ENCODE assay signal across 1 fruit fly cellular context in the genomic region with DNA sequence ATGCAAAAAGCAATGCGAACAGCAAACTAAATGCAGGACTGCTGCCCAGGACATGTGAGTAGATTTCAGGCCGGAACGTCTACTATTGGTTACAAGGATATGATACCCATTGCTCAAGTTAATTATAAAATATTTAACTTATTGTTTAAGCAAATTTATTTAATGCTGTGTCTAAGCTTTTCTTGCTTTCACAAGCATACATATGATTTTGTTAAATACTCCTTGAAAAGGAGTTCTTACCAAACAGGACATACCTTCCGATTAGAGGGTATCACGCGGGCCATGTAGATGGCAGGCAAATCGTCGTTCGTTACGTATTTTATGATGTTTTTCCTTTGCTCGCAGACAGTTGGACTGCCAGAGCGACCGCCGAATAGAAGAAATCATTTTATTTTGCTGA.
TF ChIP-seq lines count a peak whose summit lies in the region.

No protein-coding gene starts in this region.

TF ChIP-seq in whole organism, embryonic, 481 proteins besides CTCF, POLR2A, EP300 and RAD21 (continued from another document and continues in another):
- TF ChIP-seq D (optimal IDR thresholded peaks at IDR 0.05; lab: Kevin White, UChicago) (no peak), D (GFP tag; optimal IDR thresholded peaks at IDR 0.05; lab: Kevin White, UChicago) (no peak), ap (GFP tag; IDR thresholded peaks at IDR 0.05; lab: Robert Waterston, UW) (no peak), CG2120 (GFP tag; optimal IDR thresholded peaks at IDR 0.05; lab: Kevin White, UChicago) (peak; percentile 59), sim (GFP tag; IDR thresholded peaks at IDR 0.05; lab: Robert Waterston, UW) (no peak), CG31365 (tag; optimal IDR thresholded peaks at IDR 0.05; lab: Kevin White, UChicago) (no peak), kah (GFP tag; optimal IDR thresholded peaks at IDR 0.05; lab: Kevin White, UChicago) (no peak), toy (GFP tag; IDR thresholded peaks at IDR 0.05; lab: Robert Waterston, UW) (no peak), Trl (optimal IDR thresholded peaks at IDR 0.05; lab: Kevin White, UChicago) (no peak), Trl (GFP tag; optimal IDR thresholded peaks at IDR 0.05; lab: Kevin White, UChicago) (no peak), H15 (GFP tag; IDR thresholded peaks at IDR 0.05; lab: Robert Waterston, UW) (0 out of 3 replicates have a peak, but pooled peaks have one; percentile 12), dmrt11E (tag; optimal IDR thresholded peaks at IDR 0.05; lab: Kevin White, UChicago) (peak; percentile 44), gcm2 (GFP tag; optimal IDR thresholded peaks at IDR 0.05; lab: Kevin White, UChicago) (no peak), CG12769 (tag; optimal IDR thresholded peaks at IDR 0.05; lab: Kevin White, UChicago) (peak; percentile 60), inv (GFP tag; IDR thresholded peaks at IDR 0.05; lab: Robert Waterston, UW; ENCODE audit: partially characterized antibody) (no peak), dpn (GFP tag; optimal IDR thresholded peaks at IDR 0.05; lab: Kevin White, UChicago) (peak in 1 of 2 experiments; percentile 20), CG7372 (GFP tag; IDR thresholded peaks at IDR 0.05; lab: Robert Waterston, UW) (no peak), CG10654 (GFP tag; optimal IDR thresholded peaks at IDR 0.05; lab: Kevin White, UChicago) (peak; percentile 3), Kr (GFP tag; optimal IDR thresholded peaks at IDR 0.05; lab: Kevin White, UChicago) (no peak), CG9797 (GFP tag; optimal IDR thresholded peaks at IDR 0.05; lab: Kevin White, UChicago) (no peak), btn (GFP tag; optimal IDR thresholded peaks at IDR 0.05; lab: Kevin White, UChicago) (no peak), CG9215 (GFP tag; IDR thresholded peaks at IDR 0.05; lab: Robert Waterston, UW) (peak; percentile 32; the same call in 1 of the 2 replicates), CG14014 (GFP tag; IDR thresholded peaks at IDR 0.05; lab: Robert Waterston, UW) (peak; percentile 39; the same call in 1 of the 2 replicates), da (GFP tag; optimal IDR thresholded peaks at IDR 0.05; lab: Kevin White, UChicago) (no peak), Taf1 (GFP tag; IDR thresholded peaks at IDR 0.05; lab: Robert Waterston, UW) (no peak), CG2889 (GFP tag; IDR thresholded peaks at IDR 0.05; lab: Robert Waterston, UW) (no peak), Dip2 (GFP tag; IDR thresholded peaks at IDR 0.05; lab: Robert Waterston, UW) (no peak), otp (GFP tag; IDR thresholded peaks at IDR 0.05; lab: Robert Waterston, UW) (0 out of 3 replicates have a peak, but pooled peaks have one; percentile 39), CG13424 (tag; optimal IDR thresholded peaks at IDR 0.05; lab: Kevin White, UChicago) (peak; percentile 41), Max (GFP tag; optimal IDR thresholded peaks at IDR 0.05; lab: Kevin White, UChicago) (peak; percentile 2), dm (GFP tag; optimal IDR thresholded peaks at IDR 0.05; lab: Kevin White, UChicago) (no peak), Lhr (GFP tag; optimal IDR thresholded peaks at IDR 0.05; lab: Kevin White, UChicago) (no peak), pho (GFP tag; optimal IDR thresholded peaks at IDR 0.05; lab: Kevin White, UChicago) (no peak), CG18476 (GFP tag; optimal IDR thresholded peaks at IDR 0.05; lab: Kevin White, UChicago) (peak; percentile 14), CG7839 (tag; optimal IDR thresholded peaks at IDR 0.05; lab: Kevin White, UChicago) (peak; percentile 55), CG6272 (GFP tag; IDR thresholded peaks at IDR 0.05; lab: Robert Waterston, UW) (no peak), disco-r (GFP tag; optimal IDR thresholded peaks at IDR 0.05; lab: Kevin White, UChicago) (no peak), CHES-1-like (GFP tag; optimal IDR thresholded peaks at IDR 0.05; lab: Kevin White, UChicago) (no peak), CG4730 (GFP tag; IDR thresholded peaks at IDR 0.05; lab: Robert Waterston, UW) (no peak), MTF-1 (GFP tag; optimal IDR thresholded peaks at IDR 0.05; lab: Kevin White, UChicago; ENCODE audit: borderline replicate concordance) (no peak), CG30020 (tag; optimal IDR thresholded peaks at IDR 0.05; lab: Kevin White, UChicago) (no peak), unc-4 (GFP tag; IDR thresholded peaks at IDR 0.05; lab: Robert Waterston, UW; ENCODE audit: partially characterized antibody) (no peak), Hmr (GFP tag; optimal IDR thresholded peaks at IDR 0.05; lab: Kevin White, UChicago) (peak; percentile 59), Hsf (GFP tag; optimal IDR thresholded peaks at IDR 0.05; lab: Kevin White, UChicago) (peak; percentile 15), CG6854 (GFP tag; optimal IDR thresholded peaks at IDR 0.05; lab: Kevin White, UChicago) (no peak), z (GFP tag; IDR thresholded peaks at IDR 0.05; lab: Robert Waterston, UW) (no peak), CG6654 (GFP tag; optimal IDR thresholded peaks at IDR 0.05; lab: Kevin White, UChicago) (no peak), cad (GFP tag; optimal IDR thresholded peaks at IDR 0.05; lab: Kevin White, UChicago) (no peak), CG5180 (GFP tag; optimal IDR thresholded peaks at IDR 0.05; lab: Kevin White, UChicago) (no peak), CG8290 (GFP tag; optimal IDR thresholded peaks at IDR 0.05; lab: Kevin White, UChicago) (no peak), CG8290 (tag; optimal IDR thresholded peaks at IDR 0.05; lab: Kevin White, UChicago) (peak in 1 of 2 experiments; percentile 44), CG9817 (tag; optimal IDR thresholded peaks at IDR 0.05; lab: Kevin White, UChicago) (peak; percentile 34), bowl (GFP tag; IDR thresholded peaks at IDR 0.05; lab: Robert Waterston, UW) (no peak), CG13894 (tag; optimal IDR thresholded peaks at IDR 0.05; lab: Kevin White, UChicago) (no peak), sd (tag; optimal IDR thresholded peaks at IDR 0.05; lab: Kevin White, UChicago) (no peak), Ptx1 (GFP tag; IDR thresholded peaks at IDR 0.05; lab: Robert Waterston, UW) (peak; percentile 62), CG17568 (GFP tag; optimal IDR thresholded peaks at IDR 0.05; lab: Kevin White, UChicago) (no peak), hkb (optimal IDR thresholded peaks at IDR 0.05; lab: Kevin White, UChicago) (no peak), hkb (GFP tag; IDR thresholded peaks at IDR 0.05; lab: Robert Waterston, UW) (peak; percentile 54), pan (optimal IDR thresholded peaks at IDR 0.05; lab: Kevin White, UChicago) (peak in 1 of 2 experiments; percentile 7), pan (GFP tag; optimal IDR thresholded peaks at IDR 0.05 in 1 of 2, IDR thresholded peaks at IDR 0.05 in 1 of 2) (peak in 1 of 2 experiments; percentile 22), CG2712 (tag; optimal IDR thresholded peaks at IDR 0.05; lab: Kevin White, UChicago) (peak; percentile 63), CG5245 (GFP tag; optimal IDR thresholded peaks at IDR 0.05; lab: Kevin White, UChicago) (peak; percentile 32), ssp (GFP tag; IDR thresholded peaks at IDR 0.05; lab: Robert Waterston, UW) (0 out of 2 replicates have a peak, but pooled peaks have one; percentile 25), mld (GFP tag; IDR thresholded peaks at IDR 0.05; lab: Robert Waterston, UW; ENCODE audit: partially characterized antibody) (no peak), Deaf1 (tag; optimal IDR thresholded peaks at IDR 0.05; lab: Kevin White, UChicago) (no peak), CrebB (tag; optimal IDR thresholded peaks at IDR 0.05; lab: Kevin White, UChicago) (no peak), Adf1 (GFP tag; IDR thresholded peaks at IDR 0.05; lab: Robert Waterston, UW) (no peak), insv (GFP tag; optimal IDR thresholded peaks at IDR 0.05; lab: Kevin White, UChicago) (no peak), exex (tag; optimal IDR thresholded peaks at IDR 0.05; lab: Kevin White, UChicago) (no peak), CG7963 (GFP tag; IDR thresholded peaks at IDR 0.05; lab: Robert Waterston, UW; ENCODE audit: partially characterized antibody) (no peak), CG34376 (GFP tag; optimal IDR thresholded peaks at IDR 0.05; lab: Kevin White, UChicago) (no peak), CG15011 (GFP tag; optimal IDR thresholded peaks at IDR 0.05; lab: Kevin White, UChicago) (no peak), CG1233 (GFP tag; optimal IDR thresholded peaks at IDR 0.05; lab: Kevin White, UChicago) (peak; percentile 19), tx (GFP tag; optimal IDR thresholded peaks at IDR 0.05; lab: Kevin White, UChicago) (no peak), CG11398 (GFP tag; optimal IDR thresholded peaks at IDR 0.05; lab: Kevin White, UChicago) (no peak), odd (GFP tag; optimal IDR thresholded peaks at IDR 0.05; lab: Kevin White, UChicago) (no peak), CG7928 (GFP tag; optimal IDR thresholded peaks at IDR 0.05; lab: Kevin White, UChicago) (no peak), CG7357 (GFP tag; IDR thresholded peaks at IDR 0.05; lab: Robert Waterston, UW) (no peak), wek (GFP tag; optimal IDR thresholded peaks at IDR 0.05; lab: Kevin White, UChicago) (no peak), CG13775 (GFP tag; optimal IDR thresholded peaks at IDR 0.05; lab: Kevin White, UChicago) (peak; percentile 50), YL-1 (GFP tag; optimal IDR thresholded peaks at IDR 0.05; lab: Kevin White, UChicago) (no peak), Dbx (GFP tag; IDR thresholded peaks at IDR 0.05; lab: Robert Waterston, UW) (0 out of 3 replicates have a peak, but pooled peaks have one; percentile 26), grau (tag; optimal IDR thresholded peaks at IDR 0.05; lab: Kevin White, UChicago) (peak; percentile 61), Atf3 (GFP tag; optimal IDR thresholded peaks at IDR 0.05; lab: Kevin White, UChicago) (peak; percentile 2), CG6813 (GFP tag; optimal IDR thresholded peaks at IDR 0.05; lab: Kevin White, UChicago) (peak; percentile 42), CG10462 (GFP tag; optimal IDR thresholded peaks at IDR 0.05; lab: Kevin White, UChicago) (no peak), Doc3 (GFP tag; IDR thresholded peaks at IDR 0.05; lab: Robert Waterston, UW; ENCODE audit: partially characterized antibody) (no peak), CG10959 (GFP tag; IDR thresholded peaks at IDR 0.05; lab: Robert Waterston, UW) (peak; percentile 63), sob (GFP tag; IDR thresholded peaks at IDR 0.05; lab: Robert Waterston, UW) (peak; percentile 53; the same call in 1 of the 2 replicates), CG10267 (tag; optimal IDR thresholded peaks at IDR 0.05; lab: Kevin White, UChicago) (peak; percentile 24), Fer3 (tag; optimal IDR thresholded peaks at IDR 0.05; lab: Kevin White, UChicago) (peak; percentile 39), CG8478 (optimal IDR thresholded peaks at IDR 0.05; lab: Kevin White, UChicago) (no peak), H2.0 (GFP tag; IDR thresholded peaks at IDR 0.05; lab: Robert Waterston, UW) (peak; percentile 33; the same call in 1 of the 2 replicates), pfk (GFP tag; optimal IDR thresholded peaks at IDR 0.05; lab: Kevin White, UChicago) (no peak), dan (GFP tag; IDR thresholded peaks at IDR 0.05; lab: Robert Waterston, UW) (0 out of 2 replicates have a peak, but pooled peaks have one; percentile 43), CG8359 (GFP tag; optimal IDR thresholded peaks at IDR 0.05; lab: Kevin White, UChicago; ENCODE audit: borderline replicate concordance) (no peak), usp (GFP tag; optimal IDR thresholded peaks at IDR 0.05; lab: Kevin White, UChicago) (no peak), Xbp1 (GFP tag; optimal IDR thresholded peaks at IDR 0.05; lab: Kevin White, UChicago) (peak; percentile 35), Elba2 (GFP tag; optimal IDR thresholded peaks at IDR 0.05; lab: Kevin White, UChicago) (no peak), Ada2b (GFP tag; IDR thresholded peaks at IDR 0.05; lab: Robert Waterston, UW) (peak; percentile 52), slbo (GFP tag; IDR thresholded peaks at IDR 0.05; lab: Robert Waterston, UW) (peak; percentile 67), PHDP (tag; optimal IDR thresholded peaks at IDR 0.05; lab: Kevin White, UChicago) (peak; percentile 38), phol (tag; optimal IDR thresholded peaks at IDR 0.05; lab: Kevin White, UChicago) (peak; percentile 44), cwo (GFP tag; optimal IDR thresholded peaks at IDR 0.05; lab: Kevin White, UChicago) (peak; percentile 26), CG11456 (GFP tag; IDR thresholded peaks at IDR 0.05; lab: Robert Waterston, UW) (0 out of 3 replicates have a peak, but pooled peaks have one; percentile 55), az2 (GFP tag; optimal IDR thresholded peaks at IDR 0.05; lab: Kevin White, UChicago) (peak; percentile 31), dmrt99B (tag; optimal IDR thresholded peaks at IDR 0.05; lab: Kevin White, UChicago) (peak; percentile 58), CG7556 (GFP tag; optimal IDR thresholded peaks at IDR 0.05; lab: Kevin White, UChicago) (peak; percentile 57), so (GFP tag; IDR thresholded peaks at IDR 0.05; lab: Robert Waterston, UW) (no peak), fd3F (GFP tag; optimal IDR thresholded peaks at IDR 0.05; lab: Kevin White, UChicago) (peak; percentile 0), p53 (GFP tag; optimal IDR thresholded peaks at IDR 0.05; lab: Kevin White, UChicago) (no peak), ATbp (GFP tag; optimal IDR thresholded peaks at IDR 0.05; lab: Kevin White, UChicago) (no peak), caup (GFP tag; optimal IDR thresholded peaks at IDR 0.05; lab: Kevin White, UChicago; ENCODE audit: severe bottlenecking) (peak; percentile 52), HHEX (GFP tag; optimal IDR thresholded peaks at IDR 0.05; lab: Kevin White, UChicago) (peak; percentile 25), Usf (GFP tag; optimal IDR thresholded peaks at IDR 0.05; lab: Kevin White, UChicago) (no peak), Bgb (GFP tag; IDR thresholded peaks at IDR 0.05; lab: Robert Waterston, UW; ENCODE audit: partially characterized antibody) (no peak), Opbp (GFP tag; IDR thresholded peaks at IDR 0.05; lab: Robert Waterston, UW; ENCODE audit: partially characterized antibody) (no peak), CG3163 (GFP tag; optimal IDR thresholded peaks at IDR 0.05; lab: Kevin White, UChicago) (no peak), CG11723 (GFP tag; optimal IDR thresholded peaks at IDR 0.05; lab: Kevin White, UChicago) (no peak), eve (GFP tag; optimal IDR thresholded peaks at IDR 0.05; lab: Kevin White, UChicago) (peak in 1 of 2 experiments; percentile 26), CG4360 (GFP tag; IDR thresholded peaks at IDR 0.05; lab: Robert Waterston, UW) (0 out of 2 replicates have a peak, but pooled peaks have one; percentile 16), CG3065 (GFP tag; optimal IDR thresholded peaks at IDR 0.05; lab: Kevin White, UChicago) (no peak), CG14860 (GFP tag; IDR thresholded peaks at IDR 0.05; lab: Robert Waterston, UW; ENCODE audit: partially characterized antibody) (no peak), CG12071 (GFP tag; optimal IDR thresholded peaks at IDR 0.05; lab: Kevin White, UChicago) (peak; percentile 5), CG3847 (GFP tag; IDR thresholded peaks at IDR 0.05; lab: Robert Waterston, UW) (no peak), CG17829 (tag; optimal IDR thresholded peaks at IDR 0.05; lab: Kevin White, UChicago) (peak; percentile 42)
